Worm (Caenorhabditis elegans) whole organism, mixed stage, embryonic: ENCODE results near the gene C23G10.5.

Experiments
- bed-3 ChIP-seq: fragments of 200-800 bp; sonication (Bioruptor generic); optimal IDR thresholded peaks from 3 replicates; lab custom pipeline; 2018; ENCODE audit warnings: mild to moderate bottlenecking, missing genetic modification characterization, moderate library complexity, missing compliant biosample characterization
- cnd-1 ChIP-seq: fragments of 200-800 bp; sonication (Bioruptor generic); optimal IDR thresholded peaks from 2 replicates; lab custom pipeline; 2018; ENCODE audit warnings: mild to moderate bottlenecking, missing genetic modification characterization, missing compliant biosample characterization
- lin-13 ChIP-seq: fragments of 150-350 bp; optimal IDR thresholded peaks from 2 replicates; lab custom pipeline; 2014; ENCODE audit warnings: missing biosample characterization, missing genetic modification characterization
- mep-1 ChIP-seq: fragments of 150-350 bp; optimal IDR thresholded peaks from 2 replicates; lab custom pipeline; 2017; ENCODE audit warnings: missing biosample characterization, missing genetic modification reagents, missing genetic modification characterization, inconsistent platforms
- nhr-237 ChIP-seq: fragments of 150-350 bp; optimal IDR thresholded peaks from 2 replicates; lab custom pipeline; 2014; ENCODE audit warnings: missing biosample characterization, missing genetic modification characterization
- nhr-28 ChIP-seq: fragments of 150-350 bp; optimal IDR thresholded peaks from 2 replicates; lab custom pipeline; 2014; ENCODE audit warnings: missing biosample characterization, missing genetic modification characterization
- nhr-76 ChIP-seq: sonication (generic microtip); optimal IDR thresholded peaks from 2 replicates; lab custom pipeline; 2017; ENCODE audit warnings: missing biosample characterization, missing genetic modification characterization
- pha-4 ChIP-seq: fragments of 150-350 bp; optimal IDR thresholded peaks from 2 replicates; lab custom pipeline; 2018; ENCODE audit warnings: missing biosample characterization, missing genetic modification reagents, missing genetic modification characterization
- snpc-4 ChIP-seq: fragments of 150-350 bp; optimal IDR thresholded peaks from 2 replicates; lab custom pipeline; 2014; ENCODE audit warnings: missing biosample characterization, missing genetic modification characterization
- unc-120 ChIP-seq: sonication (generic microtip); optimal IDR thresholded peaks from 2 replicates; lab custom pipeline; 2017; ENCODE audit warnings: missing genetic modification characterization, missing compliant biosample characterization; ENCODE audit not compliant: poor library complexity, severe bottlenecking
- unc-39 ChIP-seq: fragments of 150-350 bp; optimal IDR thresholded peaks from 2 replicates; lab custom pipeline; 2014; ENCODE audit warnings: missing biosample characterization, missing genetic modification characterization
- unc-62 ChIP-seq: fragments of 150-350 bp; optimal IDR thresholded peaks from 2 replicates; lab custom pipeline; 2014; ENCODE audit warnings: missing biosample characterization, missing genetic modification reagents, missing genetic modification characterization
- ztf-11 ChIP-seq: fragments of 150-350 bp; optimal IDR thresholded peaks from 2 replicates; lab custom pipeline; 2014; ENCODE audit warnings: missing biosample characterization, missing genetic modification characterization

ce11 chrIII:6166634-6167033, 24.3 kb upstream of the C23G10.5 start:
- no peak for TF ChIP-seq mep-1
- TF ChIP-seq nhr-28 = no peak
- no peak for TF ChIP-seq ztf-11 (tag; lab: Kevin White, UChicago)
- no peak for TF ChIP-seq cnd-1
- no peak for TF ChIP-seq nhr-237 (tag; lab: Kevin White, UChicago)
- no peak for TF ChIP-seq lin-13 (tag; lab: Kevin White, UChicago)
- no peak for TF ChIP-seq unc-62 (GFP tag; lab: Kevin White, UChicago)
- TF ChIP-seq snpc-4 (tag; lab: Kevin White, UChicago) = no peak
- TF ChIP-seq unc-120 = no peak
- TF ChIP-seq unc-39 (tag; lab: Kevin White, UChicago) = no peak
- TF ChIP-seq bed-3 (GFP tag; lab: Kevin White, UChicago) = no peak
- no peak for TF ChIP-seq pha-4 (tag; lab: Kevin White, UChicago)
- TF ChIP-seq nhr-76 (tag; lab: Kevin White, UChicago) = no peak
